Fruit fly (Drosophila melanogaster): ENCODE data around the gene pll.

The pll gene

dm6 chr3R:27282286-27282685 is 29.3 kb upstream of the pll start, which contains the start of gene mrt:
Gene mrt (minus strand): TSS chr3R:27282661.
- peak; percentile 47 for TF ChIP-seq OdsH (GFP tag; optimal IDR thresholded peaks at IDR 0.05)
- TF ChIP-seq CG9705 (GFP tag; optimal IDR thresholded peaks at IDR 0.05), result peak; percentile 9
- TF ChIP-seq usp (GFP tag; optimal IDR thresholded peaks at IDR 0.05), result no peak
- TF ChIP-seq jim (GFP tag; optimal IDR thresholded peaks at IDR 0.05), result no peak
- TF ChIP-seq CrebA (GFP tag; optimal IDR thresholded peaks at IDR 0.05; ENCODE audit: borderline replicate concordance), result no peak
- peak; percentile 28 for TF ChIP-seq psq (GFP tag; optimal IDR thresholded peaks at IDR 0.05)
- no peak for TF ChIP-seq Jra (GFP tag; optimal IDR thresholded peaks at IDR 0.05)
- peak; percentile 57 for TF ChIP-seq h (GFP tag; optimal IDR thresholded peaks at IDR 0.05)
- TF ChIP-seq N (GFP tag; optimal IDR thresholded peaks at IDR 0.05), result no peak
- TF ChIP-seq GATAd (GFP tag; optimal IDR thresholded peaks at IDR 0.05), result no peak
- peak; percentile 1 for TF ChIP-seq Hr83 (GFP tag; optimal IDR thresholded peaks at IDR 0.05; ENCODE audit: poor library complexity, severe bottlenecking)
- TF ChIP-seq sage (GFP tag; optimal IDR thresholded peaks at IDR 0.05), result no peak
- TF ChIP-seq foxo (GFP tag; optimal IDR thresholded peaks at IDR 0.05), result peak in 1 of 2 experiments; percentile 73
- no peak for TF ChIP-seq dsf (GFP tag; optimal IDR thresholded peaks at IDR 0.05; ENCODE audit: borderline replicate concordance)
- TF ChIP-seq Hnf4 (GFP tag; optimal IDR thresholded peaks at IDR 0.05), result peak; percentile 64
- no peak for TF ChIP-seq tai (GFP tag; optimal IDR thresholded peaks at IDR 0.05)
- peak; percentile 62 for TF ChIP-seq ey (GFP tag; optimal IDR thresholded peaks at IDR 0.05)
- TF ChIP-seq Dfd (GFP tag; optimal IDR thresholded peaks at IDR 0.05), result no peak
- no peak for TF ChIP-seq Rel (GFP tag; optimal IDR thresholded peaks at IDR 0.05)
- no peak for TF ChIP-seq Rel (tag; optimal IDR thresholded peaks at IDR 0.05)
- TF ChIP-seq dmrt93B (GFP tag; optimal IDR thresholded peaks at IDR 0.05), result peak; percentile 23
- TF ChIP-seq fru (GFP tag; optimal IDR thresholded peaks at IDR 0.05), result peak; percentile 73
- no peak for TF ChIP-seq pan (optimal IDR thresholded peaks at IDR 0.05)
- TF ChIP-seq CG32264 (GFP tag; optimal IDR thresholded peaks at IDR 0.05), result no peak
- TF ChIP-seq br (GFP tag; optimal IDR thresholded peaks at IDR 0.05), result peak; percentile 42
- TF ChIP-seq woc (GFP tag; optimal IDR thresholded peaks at IDR 0.05), result peak; percentile 89
- TF ChIP-seq Hr78 (GFP tag; optimal IDR thresholded peaks at IDR 0.05), result no peak
- no peak for TF ChIP-seq Mio (GFP tag; optimal IDR thresholded peaks at IDR 0.05)
- peak; percentile 58 for TF ChIP-seq rgr (GFP tag; optimal IDR thresholded peaks at IDR 0.05)
- TF ChIP-seq Myc (optimal IDR thresholded peaks at IDR 0.05), result no peak
- TF ChIP-seq Abd-B (GFP tag; optimal IDR thresholded peaks at IDR 0.05), result no peak
- no peak for TF ChIP-seq lola (GFP tag; optimal IDR thresholded peaks at IDR 0.05)
- TF ChIP-seq Vsx2 (GFP tag; optimal IDR thresholded peaks at IDR 0.05; ENCODE audit: partially characterized antibody), result no peak
- TF ChIP-seq Dif (GFP tag; optimal IDR thresholded peaks at IDR 0.05; ENCODE audit: partially characterized antibody), result no peak
- no peak for TF ChIP-seq brk (GFP tag; optimal IDR thresholded peaks at IDR 0.05)
- TF ChIP-seq HLH106 (tag; optimal IDR thresholded peaks at IDR 0.05), result peak; percentile 61
- peak; percentile 39 for TF ChIP-seq sv (GFP tag; optimal IDR thresholded peaks at IDR 0.05)
- no peak for TF ChIP-seq dl (GFP tag; optimal IDR thresholded peaks at IDR 0.05; ENCODE audit: insufficient read depth in 1 of 2, partially characterized antibody in 2 of 2)
- TF ChIP-seq Sp1 (GFP tag; optimal IDR thresholded peaks at IDR 0.05), result peak; percentile 34

- no peak for TF ChIP-seq Myc (optimal IDR thresholded peaks at IDR 0.05)
- no peak for TF ChIP-seq Hr78 (GFP tag; optimal IDR thresholded peaks at IDR 0.05)
- no peak for TF ChIP-seq dmrt93B (GFP tag; optimal IDR thresholded peaks at IDR 0.05)
These were observed 28.8 kb upstream of the pll start for dm6 chr3R:27281811-27282131.

dm6 chr3R:27281022-27281810 is 28.2 kb upstream of the pll start:
- TF ChIP-seq Dif (GFP tag; optimal IDR thresholded peaks at IDR 0.05; ENCODE audit: partially characterized antibody) (peak; percentile 40), fru (GFP tag; optimal IDR thresholded peaks at IDR 0.05) (peak; percentile 97), pan (optimal IDR thresholded peaks at IDR 0.05) (no peak), Myc (optimal IDR thresholded peaks at IDR 0.05) (no peak), Dfd (GFP tag; optimal IDR thresholded peaks at IDR 0.05) (no peak), OdsH (GFP tag; optimal IDR thresholded peaks at IDR 0.05) (peak; percentile 97), Hr83 (GFP tag; optimal IDR thresholded peaks at IDR 0.05; ENCODE audit: poor library complexity, severe bottlenecking) (peak; percentile 36), Hnf4 (GFP tag; optimal IDR thresholded peaks at IDR 0.05) (peak; percentile 93), ey (GFP tag; optimal IDR thresholded peaks at IDR 0.05) (peak; percentile 97), Vsx2 (GFP tag; optimal IDR thresholded peaks at IDR 0.05; ENCODE audit: partially characterized antibody) (no peak), jim (GFP tag; optimal IDR thresholded peaks at IDR 0.05) (peak; percentile 18), br (GFP tag; optimal IDR thresholded peaks at IDR 0.05) (peak; percentile 97), sv (GFP tag; optimal IDR thresholded peaks at IDR 0.05) (peak; percentile 73), CG32264 (GFP tag; optimal IDR thresholded peaks at IDR 0.05) (peak; percentile 92), Hr78 (GFP tag; optimal IDR thresholded peaks at IDR 0.05) (no peak), lola (GFP tag; optimal IDR thresholded peaks at IDR 0.05) (no peak), Sp1 (GFP tag; optimal IDR thresholded peaks at IDR 0.05) (peak; percentile 92), Mio (GFP tag; optimal IDR thresholded peaks at IDR 0.05) (peak; percentile 91), tai (GFP tag; optimal IDR thresholded peaks at IDR 0.05) (no peak), N (GFP tag; optimal IDR thresholded peaks at IDR 0.05) (peak; percentile 47), h (GFP tag; optimal IDR thresholded peaks at IDR 0.05) (peak; percentile 97), sage (GFP tag; optimal IDR thresholded peaks at IDR 0.05) (peak; percentile 88), psq (GFP tag; optimal IDR thresholded peaks at IDR 0.05) (peak; percentile 92), Rel (GFP tag; optimal IDR thresholded peaks at IDR 0.05) (peak; percentile 66), Rel (tag; optimal IDR thresholded peaks at IDR 0.05) (peak; percentile 54), brk (GFP tag; optimal IDR thresholded peaks at IDR 0.05) (no peak), GATAd (GFP tag; optimal IDR thresholded peaks at IDR 0.05) (no peak), CrebA (GFP tag; optimal IDR thresholded peaks at IDR 0.05; ENCODE audit: borderline replicate concordance) (no peak), foxo (GFP tag; optimal IDR thresholded peaks at IDR 0.05) (peak; percentile 83 to 98), Jra (GFP tag; optimal IDR thresholded peaks at IDR 0.05) (peak; percentile 80), HLH106 (tag; optimal IDR thresholded peaks at IDR 0.05) (peak; percentile 88), usp (GFP tag; optimal IDR thresholded peaks at IDR 0.05) (no peak), dl (GFP tag; optimal IDR thresholded peaks at IDR 0.05; ENCODE audit: insufficient read depth in 1 of 2, partially characterized antibody in 2 of 2) (no peak), Abd-B (GFP tag; optimal IDR thresholded peaks at IDR 0.05) (peak; percentile 14), dsf (GFP tag; optimal IDR thresholded peaks at IDR 0.05; ENCODE audit: borderline replicate concordance) (peak; percentile 36)
